Worm (Caenorhabditis elegans) whole organism, late embryonic: ENCODE results near the gene F53A9.6.

Experiments used
- Y22D7AL.16 ChIP-seq: sonication (generic microtip); optimal IDR thresholded peaks from 2 replicates; lab custom pipeline; 2016; ENCODE audit warnings: missing genetic modification characterization, missing compliant biosample characterization
- ama-1 ChIP-seq: fragments of 150-350 bp; optimal IDR thresholded peaks from 2 replicates; lab custom pipeline; 2014
- ceh-30 ChIP-seq: fragments of 150-350 bp; optimal IDR thresholded peaks from 2 replicates; lab custom pipeline; 2014; ENCODE audit warnings: missing biosample characterization, missing genetic modification characterization
- ceh-45 ChIP-seq: fragments of 200-800 bp; sonication (Bioruptor generic); IDR thresholded peaks from 2 replicates; pipeline ENCODE4 v1.3.6; 2022; ENCODE audit warnings: missing genetic modification reagents, missing genetic modification characterization, missing compliant biosample characterization
- dmd-4 ChIP-seq: sonication (generic microtip); optimal IDR thresholded peaks from 2 replicates; lab custom pipeline; 2016; ENCODE audit warnings: borderline replicate concordance, missing genetic modification characterization, missing compliant biosample characterization
- mec-3 ChIP-seq: sonication (generic microtip); optimal IDR thresholded peaks from 2 replicates; lab custom pipeline; 2016; ENCODE audit warnings: borderline replicate concordance, missing genetic modification characterization, missing compliant biosample characterization
- pag-3 ChIP-seq: sonication (generic microtip); optimal IDR thresholded peaks from 2 replicates; lab custom pipeline; 2016; ENCODE audit warnings: missing compliant biosample characterization, missing genetic modification characterization, borderline replicate concordance
- pax-1 ChIP-seq: fragments of 150-350 bp; optimal IDR thresholded peaks from 2 replicates; lab custom pipeline; 2014; ENCODE audit warnings: missing biosample characterization, missing genetic modification characterization
- pros-1 ChIP-seq: fragments of 150-350 bp; optimal IDR thresholded peaks from 2 replicates; lab custom pipeline; 2014; ENCODE audit warnings: missing biosample characterization, missing genetic modification reagents, missing genetic modification characterization
- sox-4 ChIP-seq: sonication (generic microtip); optimal IDR thresholded peaks from 2 replicates; lab custom pipeline; 2017; ENCODE audit warnings: mild to moderate bottlenecking, missing genetic modification characterization, inconsistent platforms, missing compliant biosample characterization
- syd-9 ChIP-seq: sonication (generic microtip); optimal IDR thresholded peaks from 2 replicates; lab custom pipeline; 2016; ENCODE audit warnings: mild to moderate bottlenecking, missing genetic modification characterization, moderate library complexity, missing compliant biosample characterization
- unc-55 ChIP-seq: sonication (generic microtip); optimal IDR thresholded peaks from 2 replicates; lab custom pipeline; 2017; ENCODE audit warnings: missing biosample characterization, missing genetic modification reagents, missing genetic modification characterization

DNA sequence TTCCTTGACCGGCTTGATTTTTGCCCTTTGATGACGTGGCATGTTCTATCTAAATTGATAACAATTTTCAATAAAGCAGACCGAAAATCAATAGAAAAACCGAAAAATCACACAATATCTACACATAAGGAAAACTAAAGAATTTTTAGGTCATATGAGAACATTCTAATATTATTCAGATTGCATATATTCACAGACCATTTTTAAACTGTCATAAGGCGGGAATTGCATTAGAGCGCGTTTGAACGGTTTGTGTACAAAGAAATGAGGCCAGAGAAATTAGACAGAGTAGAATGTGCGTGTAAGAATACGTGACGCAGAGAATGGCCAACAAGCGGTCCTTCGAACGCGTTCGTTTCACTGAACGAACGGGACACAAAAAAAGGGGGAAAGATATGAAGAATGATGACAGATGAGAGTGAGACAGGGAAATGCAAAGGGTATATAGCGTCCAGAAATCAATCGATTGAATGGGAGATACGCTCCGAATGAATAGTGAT is 23.4 kb upstream of the F53A9.6 start, which contains the start of gene M02D8.3:
- TF ChIP-seq unc-55 (GFP tag; lab: Kevin White, UChicago) = peak; percentile 87
- no peak for TF ChIP-seq dmd-4 (tag; lab: Kevin White, UChicago)
- TF ChIP-seq mec-3 (tag; lab: Kevin White, UChicago) = no peak
- TF ChIP-seq Y22D7AL.16 (tag; lab: Kevin White, UChicago) = no peak
- no peak for TF ChIP-seq ama-1 (lab: Kevin White, UChicago)
- TF ChIP-seq pros-1 (tag; lab: Kevin White, UChicago) = no peak
- TF ChIP-seq ceh-30 (tag; lab: Kevin White, UChicago) = no peak
- no peak for TF ChIP-seq pax-1
- no peak for TF ChIP-seq sox-4
- TF ChIP-seq ceh-45 = no peak
- TF ChIP-seq syd-9 = no peak
- no peak for TF ChIP-seq pag-3 (tag; lab: Kevin White, UChicago)
